Fruit fly (Drosophila melanogaster) whole organism, embryonic: ENCODE results near the gene CG14931.

Experiments
- Awh ChIP-seq: fragments of 200-800 bp; sonication (Bioruptor generic); IDR thresholded peaks from 2 replicates; pipeline ENCODE4, ENCODE4 v1.3.6; 2022; ENCODE audit warnings: missing biosample characterization, missing genetic modification characterization
- CG10321 ChIP-seq: fragments of 200-800 bp; sonication (Bioruptor generic); IDR thresholded peaks from 2 replicates; pipeline ENCODE4 v1.3.6; 2022; ENCODE audit warnings: missing biosample characterization, missing genetic modification characterization
- CG10462 ChIP-seq: fragments of 200-800 bp; sonication (Bioruptor generic); optimal IDR thresholded peaks from 2 replicates; lab custom pipeline; 2016; ENCODE audit warnings: missing biosample characterization, missing genetic modification characterization
- CG10959 ChIP-seq: fragments of 200-800 bp; sonication (Bioruptor generic); IDR thresholded peaks from 2 replicates; pipeline ENCODE4 v1.3.6; 2022; ENCODE audit warnings: missing biosample characterization, missing genetic modification characterization
- CG11085 ChIP-seq: fragments of 200-800 bp; sonication (Bioruptor generic); IDR thresholded peaks from 2 replicates; pipeline ENCODE4 v1.3.6; 2022; ENCODE audit warnings: missing biosample characterization, missing genetic modification characterization
- CG11093 ChIP-seq: fragments of 200-800 bp; sonication (Bioruptor generic); IDR thresholded peaks from 3 replicates; pipeline ENCODE4 v1.3.6; 2022; ENCODE audit warnings: missing biosample characterization, missing genetic modification characterization
- CG11456 ChIP-seq: fragments of 200-800 bp; sonication (Bioruptor generic); IDR thresholded peaks from 3 replicates; pipeline ENCODE4 v1.3.6; 2022; ENCODE audit warnings: missing biosample characterization, missing genetic modification characterization
- CG1233 ChIP-seq: fragments of 200-800 bp; sonication (Bioruptor generic); optimal IDR thresholded peaks from 4 replicates; lab custom pipeline; 2018; ENCODE audit warnings: missing biosample characterization, mild to moderate bottlenecking, missing genetic modification characterization
- CG1647 ChIP-seq: fragments of 200-800 bp; sonication (Bioruptor generic); optimal IDR thresholded peaks from 3 replicates; lab custom pipeline; 2016; ENCODE audit warnings: missing biosample characterization, missing genetic modification characterization
- CG17829 ChIP-seq: fragments of 200-800 bp; optimal IDR thresholded peaks from 2 replicates; lab custom pipeline; 2019; ENCODE audit warnings: missing biosample characterization, mild to moderate bottlenecking, missing genetic modification characterization, moderate library complexity
- CG18476 ChIP-seq: fragments of 200-800 bp; sonication (Bioruptor generic); optimal IDR thresholded peaks from 2 replicates; lab custom pipeline; 2016; ENCODE audit warnings: missing biosample characterization, mild to moderate bottlenecking, missing genetic modification characterization
- CG18599 ChIP-seq: fragments of 200-800 bp; sonication (Bioruptor generic); optimal IDR thresholded peaks from 3 replicates; lab custom pipeline; 2017; ENCODE audit warnings: missing biosample characterization, missing genetic modification characterization, mild to moderate bottlenecking, moderate library complexity, missing genetic modification reagents
- CG18619 ChIP-seq: fragments of 200-800 bp; sonication (Bioruptor generic); optimal IDR thresholded peaks from 3 replicates; lab custom pipeline; 2017; ENCODE audit warnings: missing biosample characterization, mild to moderate bottlenecking, missing genetic modification characterization
- CG2712 ChIP-seq: fragments of 200-800 bp; optimal IDR thresholded peaks from 3 replicates; lab custom pipeline; 2019; ENCODE audit warnings: missing biosample characterization, mild to moderate bottlenecking, missing genetic modification characterization, moderate library complexity
- CG2889 ChIP-seq: fragments of 200-800 bp; sonication (Bioruptor generic); IDR thresholded peaks from 3 replicates; pipeline ENCODE4 v1.3.6; 2022; ENCODE audit warnings: missing biosample characterization, missing genetic modification characterization
- CG32532 ChIP-seq: fragments of 200-800 bp; sonication (Bioruptor generic); IDR thresholded peaks from 2 replicates; pipeline ENCODE4 v1.3.6; 2022; ENCODE audit warnings: missing biosample characterization, missing genetic modification characterization
- CG4854 ChIP-seq: fragments of 200-800 bp; sonication (Bioruptor generic); optimal IDR thresholded peaks from 2 replicates; lab custom pipeline; 2016; ENCODE audit warnings: missing biosample characterization, missing genetic modification characterization, inconsistent platforms
- CG6654 ChIP-seq: fragments of 200-800 bp; sonication (Bioruptor generic); optimal IDR thresholded peaks from 2 replicates; lab custom pipeline; 2017; ENCODE audit warnings: missing biosample characterization, mild to moderate bottlenecking, missing genetic modification characterization
- CG9215 ChIP-seq: fragments of 200-800 bp; sonication (Bioruptor generic); IDR thresholded peaks from 2 replicates; pipeline ENCODE4 v1.3.6; 2022; ENCODE audit warnings: missing biosample characterization, missing genetic modification characterization
- CHES-1-like ChIP-seq: fragments of 200-800 bp; sonication (Bioruptor generic); optimal IDR thresholded peaks from 2 replicates; lab custom pipeline; 2016; ENCODE audit warnings: missing biosample characterization, missing genetic modification characterization
- Dek ChIP-seq: fragments of 200-800 bp; sonication (Bioruptor generic); optimal IDR thresholded peaks from 3 replicates; lab custom pipeline; 2019; ENCODE audit warnings: missing biosample characterization, mild to moderate bottlenecking, missing genetic modification characterization, moderate library complexity
- Dip2 ChIP-seq: fragments of 200-800 bp; sonication (Bioruptor generic); IDR thresholded peaks from 2 replicates; pipeline ENCODE4 v1.3.6; 2022; ENCODE audit warnings: missing biosample characterization, missing genetic modification characterization
- Doc2 ChIP-seq: fragments of 200-800 bp; sonication (Bioruptor generic); IDR thresholded peaks from 2 replicates; pipeline ENCODE4 v1.3.6; 2022; ENCODE audit warnings: missing biosample characterization, missing genetic modification characterization
- Fer1 ChIP-seq: fragments of 200-800 bp; sonication (Bioruptor generic); optimal IDR thresholded peaks from 2 replicates; lab custom pipeline; 2017; ENCODE audit warnings: missing biosample characterization, mild to moderate bottlenecking, missing genetic modification characterization
- GATAe ChIP-seq: fragments of 200-800 bp; sonication (Bioruptor generic); conservative IDR thresholded peaks from 2 replicates; pipeline ENCODE4 v1.3.6; 2022; ENCODE audit warnings: missing biosample characterization, missing genetic modification characterization
- Hmr ChIP-seq: fragments of 200-800 bp; sonication (Bioruptor generic); optimal IDR thresholded peaks from 3 replicates; lab custom pipeline; 2017; ENCODE audit warnings: mild to moderate bottlenecking, missing biosample characterization, missing genetic modification reagents, missing genetic modification characterization
- NC2α ChIP-seq: fragments of 200-800 bp; sonication (Bioruptor generic); optimal IDR thresholded peaks from 2 replicates; lab custom pipeline; 2016; ENCODE audit warnings: missing biosample characterization, missing genetic modification characterization
- NFAT ChIP-seq: fragments of 200-800 bp; sonication (Bioruptor generic); IDR thresholded peaks from 2 replicates; pipeline ENCODE4 v1.3.6; 2022; ENCODE audit warnings: missing biosample characterization, missing genetic modification characterization
- Oli ChIP-seq: fragments of 200-800 bp; sonication (Bioruptor generic); optimal IDR thresholded peaks from 2 replicates; lab custom pipeline; 2018; ENCODE audit warnings: missing biosample characterization, mild to moderate bottlenecking, missing genetic modification characterization, moderate library complexity
- Opbp ChIP-seq: fragments of 200-800 bp; sonication (Bioruptor generic); IDR thresholded peaks from 3 replicates; pipeline ENCODE4 v1.3.6; 2022; ENCODE audit warnings: missing biosample characterization, missing genetic modification characterization; ENCODE audit not compliant: partially characterized antibody
- Sox100B ChIP-seq: fragments of 200-800 bp; sonication (Bioruptor generic); optimal IDR thresholded peaks from 3 replicates; lab custom pipeline; 2018; ENCODE audit warnings: missing biosample characterization, mild to moderate bottlenecking, missing genetic modification characterization
- Xrp1 ChIP-seq: fragments of 200-800 bp; sonication (Bioruptor generic); IDR thresholded peaks from 2 replicates; pipeline ENCODE4 v1.3.6; 2022; ENCODE audit warnings: missing biosample characterization, missing genetic modification characterization
- bigmax ChIP-seq: fragments of 200-800 bp; sonication (Bioruptor generic); optimal IDR thresholded peaks from 2 replicates; lab custom pipeline; 2018; ENCODE audit warnings: missing biosample characterization, mild to moderate bottlenecking, missing genetic modification characterization
- cas ChIP-seq: fragments of 200-800 bp; sonication (Bioruptor generic); IDR thresholded peaks from 2 replicates; pipeline ENCODE4 v1.3.6; 2022; ENCODE audit warnings: missing biosample characterization, missing genetic modification characterization
- cato ChIP-seq: fragments of 200-800 bp; sonication (Bioruptor generic); optimal IDR thresholded peaks from 2 replicates; lab custom pipeline; 2016; ENCODE audit warnings: missing biosample characterization, missing genetic modification characterization, borderline replicate concordance
- crp ChIP-seq, 2 experiments: fragments of 200-800 bp; sonication (Bioruptor generic); optimal IDR thresholded peaks; 2 replicates in 1 of 2; 3 replicates in 1 of 2; lab custom pipeline; 2017; ENCODE audit warnings: missing biosample characterization in 2 of 2, missing genetic modification characterization in 2 of 2, mild to moderate bottlenecking in 1 of 2, moderate library complexity in 1 of 2
- cwo ChIP-seq: fragments of 200-800 bp; sonication (Bioruptor generic); optimal IDR thresholded peaks from 3 replicates; lab custom pipeline; 2017; ENCODE audit warnings: missing biosample characterization, missing genetic modification characterization, mild to moderate bottlenecking, moderate library complexity, missing genetic modification reagents
- danr ChIP-seq: fragments of 200-800 bp; sonication (Bioruptor generic); IDR thresholded peaks from 2 replicates; pipeline ENCODE4 v1.3.6; 2022; ENCODE audit warnings: missing biosample characterization, missing genetic modification characterization
- dm ChIP-seq: fragments of 200-800 bp; sonication (Bioruptor generic); optimal IDR thresholded peaks from 3 replicates; lab custom pipeline; 2016; ENCODE audit warnings: missing biosample characterization, missing genetic modification characterization
- eyg ChIP-seq: fragments of 200-800 bp; sonication (Bioruptor generic); optimal IDR thresholded peaks from 3 replicates; lab custom pipeline; 2016; ENCODE audit warnings: missing biosample characterization, missing genetic modification characterization
- fd3F ChIP-seq: fragments of 200-800 bp; sonication (Bioruptor generic); optimal IDR thresholded peaks from 2 replicates; lab custom pipeline; 2018; ENCODE audit warnings: missing biosample characterization, mild to moderate bottlenecking, missing genetic modification characterization, moderate library complexity
- ftz-f1 ChIP-seq: fragments of 200-800 bp; sonication (Bioruptor generic); optimal IDR thresholded peaks from 2 replicates; lab custom pipeline; 2016; ENCODE audit warnings: missing biosample characterization, missing genetic modification characterization
- lilli ChIP-seq: fragments of 200-800 bp; sonication (Bioruptor generic); optimal IDR thresholded peaks from 3 replicates; lab custom pipeline; 2016; ENCODE audit warnings: missing biosample characterization, missing genetic modification characterization
- lmd ChIP-seq: fragments of 200-800 bp; sonication (Bioruptor generic); IDR thresholded peaks from 2 replicates; pipeline ENCODE4 v1.3.6; 2022; ENCODE audit warnings: missing biosample characterization, missing genetic modification characterization
- seq ChIP-seq: fragments of 200-800 bp; sonication (Bioruptor generic); IDR thresholded peaks from 2 replicates; pipeline ENCODE4 v1.3.6; 2022; ENCODE audit warnings: missing biosample characterization, missing genetic modification characterization
- shn ChIP-seq: fragments of 200-800 bp; sonication (Bioruptor generic); optimal IDR thresholded peaks from 3 replicates; lab custom pipeline; 2016; ENCODE audit warnings: missing biosample characterization, missing genetic modification characterization
- slp2 ChIP-seq: fragments of 200-800 bp; sonication (Bioruptor generic); optimal IDR thresholded peaks from 2 replicates; lab custom pipeline; 2016; ENCODE audit warnings: missing biosample characterization, missing genetic modification characterization
- tup ChIP-seq: fragments of 200-800 bp; sonication (Bioruptor generic); optimal IDR thresholded peaks from 2 replicates; lab custom pipeline; 2016; ENCODE audit warnings: missing biosample characterization, mild to moderate bottlenecking, missing genetic modification characterization, moderate library complexity
- unpg ChIP-seq: fragments of 200-800 bp; sonication (Bioruptor generic); optimal IDR thresholded peaks from 3 replicates; lab custom pipeline; 2018; ENCODE audit warnings: missing biosample characterization, mild to moderate bottlenecking, missing genetic modification characterization, moderate library complexity

CG14931 gene

DNA sequence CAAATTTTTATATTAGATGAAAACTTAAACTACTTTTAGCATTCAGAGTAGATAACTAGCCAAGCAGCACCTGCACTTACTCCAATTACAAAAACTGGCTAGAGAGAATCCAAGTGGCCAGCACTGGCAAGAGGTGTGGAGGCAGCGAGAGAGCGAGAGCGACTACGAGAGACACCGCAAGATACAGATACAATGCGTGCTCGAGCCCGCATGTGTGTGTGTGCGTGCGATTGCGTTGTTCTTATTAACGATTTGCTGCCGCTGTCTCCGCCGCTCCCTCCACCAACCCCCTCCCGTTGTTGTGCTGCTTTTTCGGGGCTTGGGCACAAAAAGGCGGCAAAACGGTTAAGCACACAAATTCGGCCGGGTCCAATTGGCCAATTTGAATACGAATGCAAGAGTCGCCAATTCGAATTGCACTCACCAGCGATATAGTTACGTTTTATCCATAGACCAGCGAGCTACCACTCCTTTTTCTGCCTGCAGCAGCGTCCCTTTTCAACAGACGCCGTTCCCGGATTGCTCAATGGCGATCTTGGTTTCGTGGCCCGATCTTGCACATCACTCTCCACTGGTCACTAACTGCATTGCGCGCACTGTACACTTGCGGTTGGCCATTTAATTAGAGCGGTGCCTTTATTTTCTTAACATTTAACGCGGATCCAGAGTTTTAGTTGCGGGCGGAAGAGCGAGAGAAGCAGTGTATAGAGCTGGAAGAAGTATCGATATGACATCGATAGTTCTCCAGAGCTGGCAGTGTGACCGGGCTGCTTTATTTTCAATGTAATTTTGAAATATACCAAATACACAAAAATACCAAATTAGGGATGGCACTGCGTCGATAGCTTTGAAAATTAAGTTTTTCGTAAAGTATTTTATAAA lies 20.8 kb downstream of the CG14931 start, which contains the start of gene crol (continued):
- TF ChIP-seq CG18619 (GFP tag; lab: Kevin White, UChicago) = no peak
- no peak for TF ChIP-seq fd3F (GFP tag; lab: Kevin White, UChicago)
- TF ChIP-seq cas = peak; percentile 40; the same call in 1 of the 2 replicates
- no peak for TF ChIP-seq CG2889 (GFP tag; lab: Robert Waterston, UW)
- TF ChIP-seq lilli (GFP tag; lab: Kevin White, UChicago) = peak; percentile 40
- TF ChIP-seq slp2 (GFP tag; lab: Kevin White, UChicago) = no peak
- TF ChIP-seq NFAT = peak; percentile 53; the same call in 1 of the 2 replicates
- TF ChIP-seq Doc2 (GFP tag; lab: Robert Waterston, UW) = no peak
- TF ChIP-seq shn (GFP tag; lab: Kevin White, UChicago) = no peak
- TF ChIP-seq CG18476 (GFP tag; lab: Kevin White, UChicago) = no peak
- TF ChIP-seq cato = no peak
- no peak for TF ChIP-seq CG10462 (GFP tag; lab: Kevin White, UChicago)
- no peak for TF ChIP-seq NC2α (GFP tag; lab: Kevin White, UChicago)
- peak; percentile 33; the same call in 1 of the 3 replicates for TF ChIP-seq CG11456
- TF ChIP-seq CG32532 (GFP tag; lab: Robert Waterston, UW) = peak; percentile 54
- no peak; the same call in 1 of the 2 replicates for TF ChIP-seq seq
- no peak for TF ChIP-seq danr (GFP tag; lab: Robert Waterston, UW)
- peak; percentile 40 for TF ChIP-seq Dek (tag; lab: Kevin White, UChicago)
- TF ChIP-seq CG1233 = no peak
- no peak for TF ChIP-seq tup (GFP tag; lab: Kevin White, UChicago)
- no peak; the same call in 1 of the 2 replicates for TF ChIP-seq lmd (GFP tag; lab: Robert Waterston, UW)
- no peak for TF ChIP-seq bigmax (GFP tag; lab: Kevin White, UChicago)
- no peak for TF ChIP-seq GATAe (GFP tag; lab: Robert Waterston, UW)
- TF ChIP-seq CG17829 (tag; lab: Kevin White, UChicago) = peak; percentile 39
- no peak for TF ChIP-seq Dip2
- TF ChIP-seq CG1647 (GFP tag; lab: Kevin White, UChicago) = no peak
- TF ChIP-seq CG10321 = no peak
- peak; percentile 46 for TF ChIP-seq CHES-1-like (GFP tag; lab: Kevin White, UChicago)
- peak; percentile 35 for TF ChIP-seq unpg (GFP tag; lab: Kevin White, UChicago)
- TF ChIP-seq Sox100B (GFP tag; lab: Kevin White, UChicago) = no peak
- TF ChIP-seq eyg (GFP tag; lab: Kevin White, UChicago) = no peak
- peak; percentile 13; the same call in 1 of the 2 replicates for TF ChIP-seq CG11085 (GFP tag; lab: Robert Waterston, UW)
- no peak for TF ChIP-seq CG4854 (GFP tag; lab: Kevin White, UChicago)
- TF ChIP-seq CG11093 = no peak
- TF ChIP-seq dm (GFP tag; lab: Kevin White, UChicago) = no peak
- TF ChIP-seq Fer1 (GFP tag; lab: Kevin White, UChicago) = no peak
- no peak for TF ChIP-seq cwo (GFP tag; lab: Kevin White, UChicago)
- TF ChIP-seq CG10959 = no peak
- peak; percentile 43 for TF ChIP-seq Hmr (GFP tag; lab: Kevin White, UChicago)
- TF ChIP-seq Awh (GFP tag; lab: Robert Waterston, UW) = no peak
- no peak for TF ChIP-seq crp (GFP tag; optimal IDR thresholded peaks at IDR 0.05; lab: Kevin White, UChicago)
- peak; percentile 91 for TF ChIP-seq Opbp
- no peak for TF ChIP-seq CG9215 (GFP tag; lab: Robert Waterston, UW)
- no peak for TF ChIP-seq CG6654
- no peak for TF ChIP-seq Oli (tag; lab: Kevin White, UChicago)
- TF ChIP-seq Xrp1 (GFP tag; lab: Robert Waterston, UW) = peak; percentile 24; the same call in 1 of the 2 replicates
- TF ChIP-seq CG18599 = no peak
- TF ChIP-seq ftz-f1 (GFP tag; lab: Kevin White, UChicago) = no peak
- TF ChIP-seq CG2712 (tag; lab: Kevin White, UChicago) = peak; percentile 51
